Fruit fly (Drosophila melanogaster): ENCODE data around the gene Acat2.
A peak's percentile ranks its signal among the peaks of the same experiment; 100 is the strongest.

The Acat2 gene

DNA sequence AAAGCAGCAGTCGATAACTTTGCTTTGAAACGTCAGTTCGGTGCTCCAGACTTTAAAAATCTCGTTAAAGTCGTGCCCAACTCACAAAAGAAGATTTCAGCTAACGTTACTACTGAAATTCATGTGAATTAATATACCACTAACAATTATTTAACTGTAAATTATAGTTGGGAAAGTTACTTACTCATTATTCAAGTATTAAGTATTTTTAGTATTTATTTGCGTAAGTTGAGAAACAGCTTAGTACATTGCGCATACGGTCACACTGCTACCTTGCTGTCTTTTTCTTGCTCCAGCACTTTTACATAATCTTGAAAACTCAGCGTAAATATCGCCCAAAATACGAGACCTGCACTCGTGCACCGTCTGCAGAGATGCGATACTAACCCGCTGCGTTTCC, 27.0 kb downstream of the Acat2 start, which contains the start of gene ND-ACP:
Gene ND-ACP, plus strand, starts transcription at position 226 of the 400 bp plus-strand sequence.
- TF ChIP-seq fd96Ca (GFP tag; IDR thresholded peaks at IDR 0.05) (no peak), Ets98B (GFP tag; IDR thresholded peaks at IDR 0.05) (no peak), CG8159 (tag; optimal IDR thresholded peaks at IDR 0.05) (no peak), Pif1A (GFP tag; optimal IDR thresholded peaks at IDR 0.05) (no peak), CG17806 (tag; optimal IDR thresholded peaks at IDR 0.05) (no peak), CG15710 (tag; optimal IDR thresholded peaks at IDR 0.05) (no peak), CG8301 (tag; optimal IDR thresholded peaks at IDR 0.05) (no peak), CG34367 (tag; optimal IDR thresholded peaks at IDR 0.05) (no peak), CG14655 (GFP tag; optimal IDR thresholded peaks at IDR 0.05) (no peak), Pif1B (GFP tag; optimal IDR thresholded peaks at IDR 0.05) (no peak), CG10348 (GFP tag; IDR thresholded peaks at IDR 0.05) (no peak), EcR (GFP tag; optimal IDR thresholded peaks at IDR 0.05) (no peak), CG32121 (GFP tag; IDR thresholded peaks at IDR 0.05) (no peak), rn (GFP tag; IDR thresholded peaks at IDR 0.05) (no peak), Snoo (tag; optimal IDR thresholded peaks at IDR 0.05) (no peak), CG13204 (GFP tag; optimal IDR thresholded peaks at IDR 0.05) (no peak)

DNA sequence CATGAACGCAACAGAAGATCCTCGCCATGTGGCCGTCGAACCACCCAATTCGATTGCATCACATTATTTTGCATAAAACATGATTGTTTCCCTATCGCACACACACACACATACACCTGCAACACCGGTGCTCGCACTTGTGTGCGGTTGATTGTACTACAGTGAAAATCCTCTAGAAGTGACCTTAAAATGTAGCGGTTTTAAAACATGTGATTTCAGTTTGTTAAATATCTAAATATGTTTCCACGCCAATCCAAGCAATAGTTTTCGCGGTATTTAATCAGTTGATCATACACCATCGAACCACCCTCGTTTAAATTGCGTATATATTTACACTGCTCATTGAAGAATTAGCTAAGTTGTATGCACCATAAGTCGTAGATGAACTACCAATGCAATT, 27.7 kb downstream of the Acat2 start:
- TF ChIP-seq Pif1A (GFP tag; optimal IDR thresholded peaks at IDR 0.05) = no peak
- no peak for TF ChIP-seq CG34367 (tag; optimal IDR thresholded peaks at IDR 0.05)
- no peak for TF ChIP-seq CG12605 (GFP tag; IDR thresholded peaks at IDR 0.05)
- peak; percentile 47; the same call in 1 of the 2 replicates for TF ChIP-seq Ets98B (GFP tag; IDR thresholded peaks at IDR 0.05)

- TF ChIP-seq CG8301 (tag; optimal IDR thresholded peaks at IDR 0.05) (no peak), CG8159 (tag; optimal IDR thresholded peaks at IDR 0.05) (no peak), gl (tag; optimal IDR thresholded peaks at IDR 0.05) (no peak), EcR (GFP tag; optimal IDR thresholded peaks at IDR 0.05) (no peak), CG15710 (tag; optimal IDR thresholded peaks at IDR 0.05) (no peak), CG9948 (tag; optimal IDR thresholded peaks at IDR 0.05) (no peak), CG14655 (GFP tag; optimal IDR thresholded peaks at IDR 0.05) (no peak), CG4496 (GFP tag; IDR thresholded peaks at IDR 0.05) (no peak), fd96Ca (GFP tag; IDR thresholded peaks at IDR 0.05) (no peak), Pif1A (GFP tag; optimal IDR thresholded peaks at IDR 0.05) (no peak)
Observed at dm6 chr3L:1331542-1331941, 28.8 kb downstream of the Acat2 start, which contains the start of gene msd1. TSS of gene msd1 (plus strand) at chr3L:1331744.

dm6 chr3L:1332973-1333372, 30.2 kb downstream of the Acat2 start, which contains the start of gene msd5:
TSS of gene msd5 (minus strand) at chr3L:1333146.
- TF ChIP-seq CG12605 (GFP tag; IDR thresholded peaks at IDR 0.05) = no peak
- no peak for TF ChIP-seq rn (GFP tag; IDR thresholded peaks at IDR 0.05)
- TF ChIP-seq EcR (GFP tag; optimal IDR thresholded peaks at IDR 0.05) = no peak
- no peak for TF ChIP-seq CG32121 (GFP tag; IDR thresholded peaks at IDR 0.05)
- TF ChIP-seq D1 (tag; optimal IDR thresholded peaks at IDR 0.05) = no peak
- TF ChIP-seq CG34367 (tag; optimal IDR thresholded peaks at IDR 0.05) = no peak
- no peak for TF ChIP-seq CG14655 (GFP tag; optimal IDR thresholded peaks at IDR 0.05)
- no peak for TF ChIP-seq fd96Ca (GFP tag; IDR thresholded peaks at IDR 0.05)
- TF ChIP-seq CG8159 (tag; optimal IDR thresholded peaks at IDR 0.05) = no peak
- TF ChIP-seq CG10348 (GFP tag; IDR thresholded peaks at IDR 0.05) = no peak
- no peak for TF ChIP-seq Pif1A (GFP tag; optimal IDR thresholded peaks at IDR 0.05)
- no peak for TF ChIP-seq Ets98B (GFP tag; IDR thresholded peaks at IDR 0.05)
- TF ChIP-seq Snoo (tag; optimal IDR thresholded peaks at IDR 0.05) = no peak
- no peak for TF ChIP-seq CG9948 (tag; optimal IDR thresholded peaks at IDR 0.05)
- no peak for TF ChIP-seq gl (tag; optimal IDR thresholded peaks at IDR 0.05)
- TF ChIP-seq Pif1B (GFP tag; optimal IDR thresholded peaks at IDR 0.05) = no peak

- TF ChIP-seq CG9948 (tag; optimal IDR thresholded peaks at IDR 0.05) (peak; percentile 64), CG4496 (GFP tag; IDR thresholded peaks at IDR 0.05) (peak; percentile 85), EcR (GFP tag; optimal IDR thresholded peaks at IDR 0.05) (peak; percentile 53), gl (tag; optimal IDR thresholded peaks at IDR 0.05) (peak; percentile 24), rn (GFP tag; IDR thresholded peaks at IDR 0.05) (0 out of 2 replicates have a peak, but pooled peaks have one; percentile 9), CG32121 (GFP tag; IDR thresholded peaks at IDR 0.05) (peak; percentile 60), CG34367 (tag; optimal IDR thresholded peaks at IDR 0.05) (peak; percentile 40), CG15710 (tag; optimal IDR thresholded peaks at IDR 0.05) (peak; percentile 74), Snoo (tag; optimal IDR thresholded peaks at IDR 0.05) (peak; percentile 73), CG10348 (GFP tag; IDR thresholded peaks at IDR 0.05) (peak; percentile 38; the same call in 1 of the 2 replicates), fd96Ca (GFP tag; IDR thresholded peaks at IDR 0.05) (peak; percentile 77), Ets98B (GFP tag; IDR thresholded peaks at IDR 0.05) (peak; percentile 77), Pif1B (GFP tag; optimal IDR thresholded peaks at IDR 0.05) (no peak), CG14655 (GFP tag; optimal IDR thresholded peaks at IDR 0.05) (no peak), CG8301 (tag; optimal IDR thresholded peaks at IDR 0.05) (no peak), CG8159 (tag; optimal IDR thresholded peaks at IDR 0.05) (no peak), CG17806 (tag; optimal IDR thresholded peaks at IDR 0.05) (peak; percentile 77)
Observed at dm6 chr3L:1334571-1335427, 32.1 kb downstream of the Acat2 start, which contains the start of the genes Hmbs and CG2211. TSS of gene Hmbs (plus strand) at chr3L:1334889. TSS of gene CG2211 (minus strand) at chr3L:1335359.

DNA sequence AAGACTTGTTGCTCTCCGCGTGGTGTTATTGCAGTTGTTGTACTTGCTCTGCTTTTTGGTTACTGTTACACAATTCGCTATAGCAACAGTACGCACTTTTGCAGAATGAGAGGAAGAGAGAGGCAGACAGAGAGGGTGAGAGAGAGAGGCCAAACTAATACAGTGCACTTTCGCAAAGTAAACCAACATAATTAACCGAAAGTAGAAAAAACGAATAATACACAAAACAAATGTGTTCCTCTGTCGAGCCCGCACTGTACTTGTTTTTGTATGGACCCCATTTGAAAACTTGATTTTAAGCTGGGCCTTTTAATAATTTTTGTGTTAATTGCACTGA, 32.7 kb downstream of the Acat2 start:
- TF ChIP-seq CG8301 (tag; optimal IDR thresholded peaks at IDR 0.05) = peak; percentile 40
- peak; percentile 63; the same call in 1 of the 2 replicates for TF ChIP-seq rn (GFP tag; IDR thresholded peaks at IDR 0.05)
- peak; percentile 72 for TF ChIP-seq Pif1A (GFP tag; optimal IDR thresholded peaks at IDR 0.05)
- peak; percentile 67 for TF ChIP-seq CG12605 (GFP tag; IDR thresholded peaks at IDR 0.05)
- peak; percentile 91 for TF ChIP-seq Ets98B (GFP tag; IDR thresholded peaks at IDR 0.05)
- TF ChIP-seq CG17806 (tag; optimal IDR thresholded peaks at IDR 0.05) = peak; percentile 9
- peak; percentile 89 for TF ChIP-seq fd96Ca (GFP tag; IDR thresholded peaks at IDR 0.05)
- TF ChIP-seq Pif1B (GFP tag; optimal IDR thresholded peaks at IDR 0.05) = peak; percentile 57
- no peak for TF ChIP-seq D1 (tag; optimal IDR thresholded peaks at IDR 0.05)
- peak; percentile 85 for TF ChIP-seq CG4496 (GFP tag; IDR thresholded peaks at IDR 0.05)
- TF ChIP-seq gl (tag; optimal IDR thresholded peaks at IDR 0.05) = no peak
- no peak for TF ChIP-seq CG34367 (tag; optimal IDR thresholded peaks at IDR 0.05)
- peak; percentile 35 for TF ChIP-seq CG9948 (tag; optimal IDR thresholded peaks at IDR 0.05)
- TF ChIP-seq CG32121 (GFP tag; IDR thresholded peaks at IDR 0.05) = peak; percentile 82
